Worm (Caenorhabditis elegans) whole organism, L1 larva: ENCODE measurements around the gene C16C10.9.

Experiments used
- C16A3.4 ChIP-seq: fragments of 150-350 bp; optimal IDR thresholded peaks from 2 replicates; lab custom pipeline; 2014; ENCODE audit warnings: missing biosample characterization, missing genetic modification characterization
- F16B12.6 ChIP-seq: fragments of 150-350 bp; optimal IDR thresholded peaks from 2 replicates; lab custom pipeline; 2014; ENCODE audit warnings: missing biosample characterization, missing genetic modification characterization
- aha-1 ChIP-seq: fragments of 150-350 bp; optimal IDR thresholded peaks from 2 replicates; lab custom pipeline; 2014; ENCODE audit warnings: missing biosample characterization, missing genetic modification characterization
- aly-2 ChIP-seq: fragments of 150-350 bp; optimal IDR thresholded peaks from 2 replicates; lab custom pipeline; 2014; ENCODE audit warnings: missing biosample characterization, missing genetic modification characterization
- ceh-8 ChIP-seq: fragments of 200-800 bp; sonication (Bioruptor generic); optimal IDR thresholded peaks from 2 replicates; lab custom pipeline; 2018; ENCODE audit warnings: mild to moderate bottlenecking, missing genetic modification characterization, moderate library complexity, missing compliant biosample characterization
- ceh-88 ChIP-seq: fragments of 200-800 bp; sonication (Bioruptor generic); IDR thresholded peaks from 2 replicates; pipeline ENCODE4 v1.3.6; 2022; ENCODE audit warnings: missing genetic modification characterization, missing compliant biosample characterization
- ces-1 ChIP-seq: fragments of 150-350 bp; optimal IDR thresholded peaks from 2 replicates; lab custom pipeline; 2014; ENCODE audit warnings: missing biosample characterization, missing genetic modification reagents, missing genetic modification characterization
- dpl-1 ChIP-seq, 3 experiments: fragments of 150-350 bp in 2 of 3; sonication (generic microtip) in 1 of 3; optimal IDR thresholded peaks; 2 replicates each; lab custom pipeline; 2014 to 2017; ENCODE audit warnings: missing biosample characterization in 3 of 3, missing genetic modification characterization in 3 of 3, missing genetic modification reagents in 3 of 3
- dsc-1 ChIP-seq: sonication (generic microtip); optimal IDR thresholded peaks from 2 replicates; lab custom pipeline; 2016; ENCODE audit warnings: mild to moderate bottlenecking, missing genetic modification characterization, missing compliant biosample characterization
- efl-1 ChIP-seq, 4 experiments: fragments of 150-350 bp; optimal IDR thresholded peaks in 3 of 4; peaks in 1 of 4; 1 replicate in 1 of 4; 2 replicates in 3 of 4; lab custom pipeline; 2014; ENCODE audit warnings: missing biosample characterization in 2 of 4, missing genetic modification characterization in 2 of 4, missing genetic modification reagents in 2 of 4
- efl-3 ChIP-seq: fragments of 200-800 bp; sonication (Bioruptor generic); optimal IDR thresholded peaks from 2 replicates; lab custom pipeline; 2018; ENCODE audit warnings: mild to moderate bottlenecking, missing genetic modification characterization, missing compliant biosample characterization
- egl-13 ChIP-seq: sonication (generic microtip); optimal IDR thresholded peaks from 2 replicates; lab custom pipeline; 2016; ENCODE audit warnings: missing genotype, missing genetic modification reagents, missing genetic modification characterization, missing compliant biosample characterization
- egl-27 ChIP-seq, 2 experiments: fragments of 150-350 bp in 1 of 2; sonication (generic microtip); optimal IDR thresholded peaks; 3 replicates each; lab custom pipeline; 2017 to 2018; ENCODE audit warnings: missing biosample characterization in 2 of 2, missing genetic modification characterization in 2 of 2, missing genetic modification reagents in 2 of 2
- elt-2 ChIP-seq: sonication (generic microtip); optimal IDR thresholded peaks from 2 replicates; lab custom pipeline; 2016; ENCODE audit warnings: missing genetic modification characterization, mild to moderate bottlenecking, inconsistent platforms, missing compliant biosample characterization, missing genetic modification reagents
- ets-5 ChIP-seq: fragments of 200-800 bp; sonication (Bioruptor generic); IDR thresholded peaks from 2 replicates; pipeline ENCODE4 v1.3.6; 2022; ENCODE audit warnings: missing genetic modification characterization, missing compliant biosample characterization
- fkh-10 ChIP-seq: sonication (generic microtip); optimal IDR thresholded peaks from 2 replicates; lab custom pipeline; 2017; ENCODE audit warnings: missing biosample characterization, missing genetic modification reagents, missing genetic modification characterization
- fkh-4 ChIP-seq: sonication (generic microtip); optimal IDR thresholded peaks from 2 replicates; lab custom pipeline; 2016; ENCODE audit warnings: missing compliant biosample characterization, missing genetic modification characterization, borderline replicate concordance
- fos-1 ChIP-seq: fragments of 150-350 bp; optimal IDR thresholded peaks from 2 replicates; lab custom pipeline; 2014; ENCODE audit warnings: missing biosample characterization, missing genetic modification characterization
- grh-1 ChIP-seq: fragments of 200-800 bp; sonication (Bioruptor generic); IDR thresholded peaks from 2 replicates; pipeline ENCODE4 v1.3.6; 2022; ENCODE audit warnings: missing genetic modification reagents, missing genetic modification characterization, missing compliant biosample characterization
- hlh-17 ChIP-seq: fragments of 200-800 bp; sonication (Bioruptor generic); optimal IDR thresholded peaks from 2 replicates; lab custom pipeline; 2018; ENCODE audit warnings: missing genetic modification characterization, mild to moderate bottlenecking, missing compliant biosample characterization, moderate library complexity, borderline replicate concordance
- hlh-4 ChIP-seq: sonication (generic microtip); optimal IDR thresholded peaks from 2 replicates; lab custom pipeline; 2016; ENCODE audit warnings: mild to moderate bottlenecking, missing genetic modification characterization, missing compliant biosample characterization
- lin-14 ChIP-seq: fragments of 200-800 bp; sonication (Bioruptor generic); optimal IDR thresholded peaks from 2 replicates; lab custom pipeline; 2018; ENCODE audit warnings: mild to moderate bottlenecking, missing genetic modification characterization, moderate library complexity, missing compliant biosample characterization
- lin-15B ChIP-seq: fragments of 150-350 bp; sonication (generic microtip); optimal IDR thresholded peaks from 3 replicates; lab custom pipeline; 2014; ENCODE audit warnings: missing biosample characterization, missing genetic modification characterization
- lin-35 ChIP-seq, 2 experiments: fragments of 150-350 bp; optimal IDR thresholded peaks; 2 replicates each; lab custom pipeline; 2014; ENCODE audit warnings: missing biosample characterization in 2 of 2, missing genetic modification characterization in 2 of 2, missing genetic modification reagents in 2 of 2
- lin-39 ChIP-seq: fragments of 150-350 bp; optimal IDR thresholded peaks from 2 replicates; lab custom pipeline; 2014; ENCODE audit warnings: missing biosample characterization, missing genetic modification reagents, missing genetic modification characterization
- lir-3 ChIP-seq: sonication (generic microtip); optimal IDR thresholded peaks from 2 replicates; lab custom pipeline; 2016; ENCODE audit warnings: mild to moderate bottlenecking, missing genetic modification characterization, moderate library complexity, missing compliant biosample characterization; ENCODE audit not compliant: poor library complexity
- lsy-2 ChIP-seq, 2 experiments: fragments of 150-350 bp; optimal IDR thresholded peaks; 2 replicates each; lab custom pipeline; 2014; ENCODE audit warnings: missing biosample characterization in 2 of 2, missing genetic modification characterization in 2 of 2
- mab-9 ChIP-seq: fragments of 200-800 bp; sonication (Bioruptor generic); IDR thresholded peaks from 2 replicates; pipeline ENCODE4 v1.3.6; 2022; ENCODE audit warnings: missing genetic modification reagents, missing genetic modification characterization, missing compliant biosample characterization
- mdl-1 ChIP-seq, 2 experiments: fragments of 150-350 bp; optimal IDR thresholded peaks; 2 replicates each; lab custom pipeline; 2014 to 2017; ENCODE audit warnings: missing biosample characterization in 2 of 2, missing genetic modification characterization in 2 of 2, inconsistent platforms in 1 of 2
- mef-2 ChIP-seq: fragments of 150-350 bp; optimal IDR thresholded peaks from 2 replicates; lab custom pipeline; 2014; ENCODE audit warnings: missing biosample characterization, missing genetic modification characterization
- nhr-11 ChIP-seq: fragments of 150-350 bp; optimal IDR thresholded peaks from 2 replicates; lab custom pipeline; 2014; ENCODE audit warnings: missing biosample characterization, missing genetic modification characterization
- nhr-12 ChIP-seq: sonication (generic microtip); optimal IDR thresholded peaks from 2 replicates; lab custom pipeline; 2017; ENCODE audit warnings: missing biosample characterization, missing genetic modification characterization
- nhr-19 ChIP-seq: fragments of 200-800 bp; sonication (Bioruptor generic); conservative IDR thresholded peaks from 2 replicates; pipeline ENCODE4 v1.3.6; 2022; ENCODE audit warnings: missing genetic modification characterization, missing compliant biosample characterization
- nhr-237 ChIP-seq: fragments of 150-350 bp; optimal IDR thresholded peaks from 2 replicates; lab custom pipeline; 2014; ENCODE audit warnings: missing biosample characterization, missing genetic modification characterization
- nhr-47 ChIP-seq: sonication (generic microtip); optimal IDR thresholded peaks from 2 replicates; lab custom pipeline; 2016; ENCODE audit warnings: mild to moderate bottlenecking, missing genetic modification characterization, moderate library complexity, missing compliant biosample characterization
- nhr-71 ChIP-seq: sonication (generic microtip); optimal IDR thresholded peaks from 2 replicates; lab custom pipeline; 2016; ENCODE audit warnings: mild to moderate bottlenecking, missing genetic modification characterization, moderate library complexity, missing compliant biosample characterization
- nhr-76 ChIP-seq: sonication (generic microtip); optimal IDR thresholded peaks from 2 replicates; lab custom pipeline; 2017; ENCODE audit warnings: missing biosample characterization, missing genetic modification characterization
- nhr-77 ChIP-seq: fragments of 150-350 bp; optimal IDR thresholded peaks from 2 replicates; lab custom pipeline; 2014; ENCODE audit warnings: missing biosample characterization, missing genetic modification characterization
- pax-3 ChIP-seq: fragments of 200-800 bp; sonication (Bioruptor generic); optimal IDR thresholded peaks from 2 replicates; lab custom pipeline; 2018; ENCODE audit warnings: mild to moderate bottlenecking, missing genetic modification characterization, moderate library complexity, missing compliant biosample characterization
- pqm-1 ChIP-seq: sonication (generic microtip); optimal IDR thresholded peaks from 3 replicates; lab custom pipeline; 2017; ENCODE audit warnings: missing biosample characterization, missing genetic modification characterization
- rnt-1 ChIP-seq: sonication (generic microtip); optimal IDR thresholded peaks from 2 replicates; lab custom pipeline; 2016; ENCODE audit warnings: mild to moderate bottlenecking, missing genetic modification characterization, moderate library complexity, missing compliant biosample characterization
- skn-1 ChIP-seq: fragments of 150-350 bp; optimal IDR thresholded peaks from 2 replicates; lab custom pipeline; 2014; ENCODE audit warnings: missing biosample characterization, missing genetic modification characterization
- snpc-4 ChIP-seq: fragments of 150-350 bp; optimal IDR thresholded peaks from 2 replicates; lab custom pipeline; 2014; ENCODE audit warnings: missing biosample characterization, missing genetic modification characterization
- snu-23 ChIP-seq: sonication (generic microtip); optimal IDR thresholded peaks from 2 replicates; lab custom pipeline; 2016; ENCODE audit warnings: missing genetic modification characterization, missing compliant biosample characterization
- sptf-1 ChIP-seq: fragments of 150-350 bp; optimal IDR thresholded peaks from 2 replicates; lab custom pipeline; 2014; ENCODE audit warnings: missing biosample characterization, missing genetic modification characterization
- sup-37 ChIP-seq: fragments of 200-800 bp; sonication (Bioruptor generic); optimal IDR thresholded peaks from 2 replicates; lab custom pipeline; 2018; ENCODE audit warnings: mild to moderate bottlenecking, missing genetic modification characterization, missing compliant biosample characterization
- swsn-7 ChIP-seq: sonication (generic microtip); optimal IDR thresholded peaks from 2 replicates; lab custom pipeline; 2016; ENCODE audit warnings: missing genetic modification characterization, missing compliant biosample characterization
- tbx-2 ChIP-seq: sonication (generic microtip); optimal IDR thresholded peaks from 2 replicates; lab custom pipeline; 2016; ENCODE audit warnings: missing genetic modification characterization, missing compliant biosample characterization
- tlp-1 ChIP-seq: fragments of 150-350 bp; optimal IDR thresholded peaks from 2 replicates; lab custom pipeline; 2014; ENCODE audit warnings: missing biosample characterization, missing genetic modification characterization
- unc-62 ChIP-seq: fragments of 150-350 bp; optimal IDR thresholded peaks from 2 replicates; lab custom pipeline; 2014; ENCODE audit warnings: missing biosample characterization, missing genetic modification reagents, missing genetic modification characterization
- unc-86 ChIP-seq: sonication (generic microtip); optimal IDR thresholded peaks from 2 replicates; lab custom pipeline; 2016; ENCODE audit warnings: missing genetic modification characterization, missing compliant biosample characterization
- unc-98 ChIP-seq: fragments of 200-800 bp; sonication (Bioruptor generic); IDR thresholded peaks from 2 replicates; pipeline ENCODE4 v1.3.6; 2022; ENCODE audit warnings: missing genetic modification characterization, missing compliant biosample characterization

The C16C10.9 gene

DNA sequence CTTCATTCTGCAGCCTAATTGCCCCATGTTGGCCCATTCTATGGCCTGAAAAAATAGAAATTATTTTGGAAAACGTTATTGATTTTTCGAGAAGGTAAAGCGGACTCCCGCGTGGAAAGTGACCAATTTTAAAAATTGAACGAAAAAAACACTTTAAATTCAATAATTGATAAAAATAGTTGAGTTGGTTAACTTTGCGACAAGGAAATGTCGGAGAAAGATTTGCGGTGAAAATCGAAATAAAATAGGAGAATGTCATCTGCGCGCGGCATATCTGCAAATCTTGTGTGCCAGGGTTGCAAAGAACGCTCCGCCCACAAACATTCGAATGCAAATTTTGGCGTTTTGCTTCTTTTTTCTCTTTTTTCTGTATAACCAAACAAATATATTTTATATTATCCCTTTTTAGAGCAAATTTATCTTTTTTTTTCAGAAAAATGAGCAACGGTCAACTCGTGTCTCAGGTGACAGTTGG lies 13.7 kb upstream of the C16C10.9 start, which contains the start of the genes rnf-121 and C16C10.4 (continued):
- TF ChIP-seq nhr-19, result peak; percentile 60
- no peak for TF ChIP-seq pqm-1 (tag; lab: Kevin White, UChicago)
- TF ChIP-seq nhr-237 (tag; lab: Kevin White, UChicago), result no peak
- TF ChIP-seq unc-86 (tag; lab: Kevin White, UChicago), result peak; percentile 42
- TF ChIP-seq mab-9, result 0 out of 2 replicates have a peak, but pooled peaks have one; percentile 23
- TF ChIP-seq aha-1 (tag; lab: Kevin White, UChicago), result no peak
- TF ChIP-seq sup-37 (GFP tag; lab: Kevin White, UChicago), result no peak
- TF ChIP-seq lin-35 (GFP tag; optimal IDR thresholded peaks at IDR 0.05; lab: Kevin White, UChicago), result peak in 1 of 2 experiments; percentile 72
- TF ChIP-seq dsc-1 (tag; lab: Kevin White, UChicago), result peak; percentile 78
- no peak for TF ChIP-seq mef-2 (tag; lab: Kevin White, UChicago)
- peak in 1 of 2 experiments; percentile 43 for TF ChIP-seq mdl-1 (tag; optimal IDR thresholded peaks at IDR 0.05; lab: Kevin White, UChicago)
- peak; percentile 49 to 74 for TF ChIP-seq efl-1 (optimal IDR thresholded peaks at IDR 0.05; lab: Kevin White, UChicago)
- TF ChIP-seq efl-1 (GFP tag; optimal IDR thresholded peaks at IDR 0.05 in 1 of 2; lab: Kevin White, UChicago), result peak; percentile 66 to 98
- no peak for TF ChIP-seq ets-5 (GFP tag; lab: Robert Waterston, UW)
- TF ChIP-seq hlh-17 (GFP tag; lab: Kevin White, UChicago), result no peak
- no peak for TF ChIP-seq sptf-1 (tag; lab: Kevin White, UChicago)
- no peak for TF ChIP-seq pax-3 (tag; lab: Kevin White, UChicago)
- TF ChIP-seq egl-13 (tag; lab: Kevin White, UChicago), result peak; percentile 47
- peak; percentile 14 for TF ChIP-seq efl-3 (GFP tag; lab: Kevin White, UChicago)
- TF ChIP-seq lin-39 (tag; lab: Kevin White, UChicago), result peak; percentile 60
- peak; percentile 76 for TF ChIP-seq nhr-47 (tag; lab: Kevin White, UChicago)
- TF ChIP-seq grh-1 (GFP tag; lab: Robert Waterston, UW), result peak; percentile 47
- peak; percentile 61 for TF ChIP-seq lin-15B (tag; lab: Kevin White, UChicago)
- TF ChIP-seq tlp-1 (tag; lab: Kevin White, UChicago), result no peak
- no peak for TF ChIP-seq lir-3
- no peak for TF ChIP-seq fos-1 (tag; lab: Kevin White, UChicago)
- no peak for TF ChIP-seq unc-98 (GFP tag; lab: Robert Waterston, UW)
- TF ChIP-seq ces-1 (GFP tag; lab: Kevin White, UChicago), result no peak
- no peak for TF ChIP-seq nhr-12
- TF ChIP-seq nhr-71 (tag; lab: Kevin White, UChicago), result peak; percentile 76
- TF ChIP-seq skn-1 (tag; lab: Kevin White, UChicago), result peak; percentile 46
- TF ChIP-seq dpl-1 (GFP tag; optimal IDR thresholded peaks at IDR 0.05; lab: Kevin White, UChicago), result peak; percentile 48 to 72 (median 70)
- no peak for TF ChIP-seq nhr-11 (tag; lab: Kevin White, UChicago)
- TF ChIP-seq elt-2 (tag; lab: Kevin White, UChicago), result peak; percentile 28
- no peak for TF ChIP-seq hlh-4 (tag; lab: Kevin White, UChicago)
- TF ChIP-seq snpc-4 (tag; lab: Kevin White, UChicago), result peak; percentile 75
- peak; percentile 67 for TF ChIP-seq tbx-2
- TF ChIP-seq ceh-88, result no peak
- peak; percentile 88 for TF ChIP-seq rnt-1
- TF ChIP-seq unc-62 (GFP tag; lab: Kevin White, UChicago), result no peak
- peak; percentile 75 for TF ChIP-seq snu-23 (GFP tag; lab: Kevin White, UChicago)
- no peak for TF ChIP-seq nhr-76 (tag; lab: Kevin White, UChicago)
- TF ChIP-seq aly-2 (tag; lab: Kevin White, UChicago), result peak; percentile 67
- TF ChIP-seq C16A3.4 (tag; lab: Kevin White, UChicago), result peak; percentile 58
- TF ChIP-seq nhr-77 (tag; lab: Kevin White, UChicago), result no peak
- TF ChIP-seq lin-14 (GFP tag; lab: Kevin White, UChicago), result no peak
- no peak for TF ChIP-seq fkh-4 (tag; lab: Kevin White, UChicago)
- TF ChIP-seq F16B12.6 (tag; lab: Kevin White, UChicago), result peak; percentile 38
- TF ChIP-seq swsn-7, result peak; percentile 67
- no peak for TF ChIP-seq ceh-8 (GFP tag; lab: Kevin White, UChicago)
- no peak for TF ChIP-seq egl-27 (tag; optimal IDR thresholded peaks at IDR 0.05; lab: Kevin White, UChicago)
- TF ChIP-seq lsy-2 (tag; optimal IDR thresholded peaks at IDR 0.05; lab: Kevin White, UChicago), result peak; percentile 69 to 74
- TF ChIP-seq fkh-10 (GFP tag; lab: Kevin White, UChicago), result no peak
